Worm (Caenorhabditis elegans) whole organism, dauer: ENCODE data around the gene K09B3.1.

Source experiments
- unc-62 ChIP-seq: sonication (generic microtip); optimal IDR thresholded peaks from 2 replicates; lab custom pipeline; 2017; ENCODE audit warnings: missing biosample characterization, missing genetic modification reagents, missing genetic modification characterization

The K09B3.1 gene

DNA sequence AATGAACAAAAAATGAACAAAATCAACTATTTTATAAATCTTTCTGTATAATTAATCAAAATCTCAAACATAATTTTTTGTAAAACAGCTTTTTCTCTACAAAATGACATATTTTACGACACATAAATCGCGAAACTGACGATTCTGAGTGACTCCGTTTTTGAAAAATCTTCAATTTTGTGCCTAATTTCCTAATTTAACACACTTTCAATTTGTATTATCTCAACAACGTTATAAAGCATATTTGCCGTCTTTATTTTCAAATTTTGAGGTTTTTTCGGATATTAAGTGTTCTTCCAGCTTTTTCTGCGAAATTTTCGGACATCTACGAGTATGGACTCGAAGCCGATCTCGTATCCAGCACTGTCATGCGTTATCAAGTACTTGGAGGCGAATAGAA lies 10.7 kb downstream of the K09B3.1 start, which contains the start of gene fbxc-47:
TSS of gene fbxc-47 (plus strand) at position 301 of the 400 bp plus-strand sequence.
- TF ChIP-seq unc-62 (GFP tag; lab: Kevin White, UChicago): no peak

DNA sequence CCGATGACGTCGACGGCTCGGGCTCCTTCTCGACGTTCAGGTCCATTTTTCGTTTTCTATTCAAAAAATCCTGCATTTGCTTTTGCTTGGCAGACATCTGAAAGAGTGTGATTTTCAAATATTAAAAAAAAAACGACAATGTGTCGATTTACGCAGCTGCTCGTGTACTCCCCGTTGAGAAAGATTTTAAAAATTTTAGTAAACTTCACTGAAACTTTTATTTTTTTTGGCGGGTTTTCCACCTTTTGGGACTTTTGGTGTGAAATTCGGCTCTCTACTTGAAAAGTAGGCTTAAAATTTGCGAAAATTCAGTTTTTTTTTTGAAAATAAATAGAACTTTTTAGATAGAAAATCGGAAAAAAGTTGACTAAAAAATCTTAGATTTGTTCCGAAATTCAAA lies 12.6 kb downstream of the K09B3.1 start, which contains the start of gene M02B7.7:
TSS of gene M02B7.7 (minus strand) at position 101 of the 400 bp plus-strand sequence.
- TF ChIP-seq unc-62 (GFP tag; lab: Kevin White, UChicago): no peak

DNA sequence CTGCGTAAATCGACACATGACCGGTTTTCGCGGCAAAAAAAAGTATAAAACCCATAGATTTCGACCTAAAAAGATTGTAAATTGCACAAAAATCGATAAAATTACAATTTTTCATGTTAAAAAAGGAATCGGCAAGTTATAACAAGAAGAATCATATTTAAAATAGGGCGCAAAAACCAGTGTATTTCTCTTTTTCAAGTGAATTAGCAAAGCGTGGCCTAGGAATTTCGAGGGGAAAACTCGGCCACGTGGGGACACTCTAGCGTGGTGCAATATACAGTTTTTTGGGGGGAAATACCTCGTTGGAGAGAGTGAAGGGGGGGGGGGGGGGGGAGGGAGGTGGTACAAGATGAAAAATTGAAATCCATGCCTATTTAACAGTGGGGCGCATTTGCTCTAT lies 13.0 kb downstream of the K09B3.1 start:
- TF ChIP-seq unc-62 (GFP tag; lab: Kevin White, UChicago): no peak

DNA sequence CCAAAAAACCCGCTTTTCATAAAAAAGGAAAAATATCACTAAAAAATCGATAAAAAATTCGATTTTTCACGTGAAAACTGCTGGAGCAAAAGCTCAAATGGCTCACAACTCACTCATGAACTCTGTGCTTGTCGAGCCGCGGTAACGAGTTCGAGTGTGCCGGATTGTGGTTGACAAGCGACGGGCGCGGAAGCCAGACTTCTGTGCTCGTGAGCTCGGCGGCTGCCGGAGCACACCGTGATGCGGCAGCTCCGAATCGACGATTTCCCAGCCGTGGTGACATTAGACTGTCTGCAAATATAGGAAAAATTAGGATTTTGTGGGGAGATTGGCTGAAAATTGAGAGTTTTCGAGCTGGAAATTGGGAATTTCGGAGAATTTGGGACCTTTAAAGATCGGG lies 18.3 kb downstream of the K09B3.1 start:
- no peak for TF ChIP-seq unc-62 (GFP tag; lab: Kevin White, UChicago)

DNA sequence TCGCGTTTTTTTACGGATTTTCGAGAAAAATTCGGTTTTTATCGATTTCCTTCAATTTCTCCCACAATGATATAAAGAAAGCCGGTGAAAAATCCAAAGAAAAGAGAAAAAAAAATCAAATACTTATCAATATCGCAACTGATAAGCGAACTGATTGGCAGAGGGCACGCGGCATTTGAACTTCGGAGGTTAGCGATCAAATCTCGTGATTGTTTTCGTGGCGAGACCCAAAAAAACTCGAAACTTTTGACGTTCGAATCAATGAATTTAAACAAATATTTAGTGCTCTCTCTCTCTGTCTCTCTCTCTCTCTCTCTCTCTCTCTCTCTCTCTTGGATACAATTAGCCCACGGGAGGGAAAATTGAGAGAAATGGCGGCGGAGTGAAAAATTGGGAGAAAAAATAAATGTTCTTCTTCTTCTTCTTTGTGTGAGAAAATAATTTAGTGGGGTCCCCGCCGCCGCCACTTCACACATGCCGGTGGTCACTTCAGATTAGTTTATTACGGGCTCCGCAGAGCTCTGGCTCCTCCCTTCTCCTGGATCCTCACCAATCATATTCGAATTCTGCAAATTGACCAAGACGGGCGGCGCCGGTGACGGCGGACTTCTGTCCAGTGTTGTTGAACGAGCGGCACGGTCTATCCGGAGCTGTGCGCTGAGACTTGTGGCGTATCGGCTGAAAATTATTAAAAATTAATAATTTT lies 20.2 kb downstream of the K09B3.1 start:
- TF ChIP-seq unc-62 (GFP tag; lab: Kevin White, UChicago): no peak

DNA sequence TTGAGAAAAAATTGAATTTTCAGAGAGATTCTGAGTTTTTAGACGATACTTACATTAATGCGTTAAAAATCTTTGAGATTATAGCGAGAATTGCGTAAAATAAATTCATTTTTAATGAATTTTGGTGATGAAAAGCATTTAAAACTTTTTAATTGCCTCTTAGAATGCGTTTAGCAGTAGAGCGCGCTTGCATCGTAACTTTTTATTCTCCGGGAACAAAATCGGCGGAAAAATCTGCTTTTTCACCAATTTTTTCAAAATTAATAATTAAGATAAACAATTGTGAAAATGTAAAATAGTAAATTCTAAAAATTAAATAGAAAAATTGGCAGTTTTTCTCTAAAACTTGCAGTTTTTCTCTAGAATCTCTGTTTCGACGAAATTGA lies 20.7 kb downstream of the K09B3.1 start:
- no peak for TF ChIP-seq unc-62 (GFP tag; lab: Kevin White, UChicago)

DNA sequence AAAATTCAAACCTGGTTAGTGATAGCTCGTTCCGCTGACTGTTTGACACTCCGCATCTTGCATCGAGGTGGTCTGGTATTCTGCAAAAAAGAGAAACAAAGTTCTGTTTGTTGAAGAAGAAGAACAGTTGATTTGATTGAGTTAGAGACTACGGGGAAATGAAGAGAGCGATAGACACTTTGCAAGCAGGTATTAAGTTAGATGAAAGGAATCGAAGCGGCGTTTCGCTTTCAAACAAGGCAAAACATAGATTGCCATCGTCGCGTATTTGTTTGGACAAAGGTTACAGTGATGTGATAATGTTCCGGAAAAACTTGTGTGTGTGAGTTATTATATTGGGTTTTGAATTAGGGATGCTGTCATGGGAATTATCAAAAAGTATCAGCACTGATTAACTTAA lies 22.7 kb downstream of the K09B3.1 start:
- TF ChIP-seq unc-62 (GFP tag; lab: Kevin White, UChicago): no peak

DNA sequence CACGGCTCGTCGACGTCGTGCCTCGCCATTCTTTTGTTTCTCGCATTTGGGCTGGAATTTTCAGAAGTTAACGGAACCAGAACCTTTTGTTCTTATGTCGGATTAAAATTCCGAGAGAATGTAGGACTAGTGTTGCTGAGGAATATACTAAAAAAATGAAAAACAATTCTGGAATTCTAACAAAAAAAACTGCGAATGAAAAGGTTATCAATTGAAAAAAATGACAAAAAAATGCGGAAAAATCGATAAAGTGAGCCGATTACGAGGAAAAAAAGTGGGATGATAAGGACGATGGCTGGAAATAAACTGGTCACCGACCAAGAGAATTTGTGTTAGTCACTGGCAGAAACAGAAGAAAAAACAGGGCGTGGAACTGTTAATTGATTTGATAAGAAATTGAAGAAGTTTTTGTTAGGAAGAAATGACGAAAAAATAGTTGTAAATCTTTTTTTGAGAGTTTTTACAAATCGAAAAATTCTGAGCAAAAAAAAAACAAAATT lies 24.8 kb downstream of the K09B3.1 start, which contains the start of gene bris-1:
TSS of gene bris-1 (minus strand) at position 51 of the 500 bp plus-strand sequence.
- TF ChIP-seq unc-62 (GFP tag; lab: Kevin White, UChicago): no peak

DNA sequence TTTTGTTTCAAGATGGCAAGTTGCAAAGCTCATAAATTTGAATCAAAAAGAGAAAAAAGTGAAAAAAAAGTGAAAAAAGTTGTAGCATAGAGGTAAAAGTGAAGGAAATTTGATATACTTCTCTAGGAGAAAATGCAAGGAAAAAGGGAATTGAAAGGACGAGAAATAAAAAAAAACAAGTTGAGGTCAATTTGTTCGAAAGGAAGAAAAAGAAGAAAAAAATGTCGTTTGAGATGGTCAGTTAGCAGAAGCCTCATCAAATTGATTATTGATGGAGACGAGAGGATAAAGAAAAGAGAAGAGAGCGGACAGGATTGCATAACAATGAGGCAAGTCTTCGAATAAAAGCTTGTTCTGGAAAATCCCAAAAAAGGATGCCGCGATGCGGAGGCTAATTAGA lies 25.6 kb downstream of the K09B3.1 start:
- no peak for TF ChIP-seq unc-62 (GFP tag; lab: Kevin White, UChicago)

DNA sequence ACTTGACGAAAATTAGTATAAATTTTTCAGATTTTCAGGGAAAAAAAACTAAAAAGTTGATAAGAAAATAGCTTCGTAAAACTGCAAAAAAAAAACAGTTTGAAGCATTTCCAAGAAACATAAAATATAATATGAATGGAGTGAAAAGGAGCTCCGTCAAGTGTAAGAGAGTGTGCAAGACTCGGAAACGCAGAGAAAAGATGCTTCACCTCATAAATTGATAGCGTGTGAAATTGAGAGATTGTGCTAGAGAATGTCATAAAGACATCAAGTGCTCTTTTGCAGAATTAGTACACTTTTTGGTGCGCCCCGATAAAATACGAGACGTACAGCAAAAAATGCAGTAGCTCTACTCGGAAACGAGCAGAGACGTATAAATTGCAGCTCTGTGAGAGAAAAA lies 27.0 kb downstream of the K09B3.1 start:
- no peak for TF ChIP-seq unc-62 (GFP tag; lab: Kevin White, UChicago)

DNA sequence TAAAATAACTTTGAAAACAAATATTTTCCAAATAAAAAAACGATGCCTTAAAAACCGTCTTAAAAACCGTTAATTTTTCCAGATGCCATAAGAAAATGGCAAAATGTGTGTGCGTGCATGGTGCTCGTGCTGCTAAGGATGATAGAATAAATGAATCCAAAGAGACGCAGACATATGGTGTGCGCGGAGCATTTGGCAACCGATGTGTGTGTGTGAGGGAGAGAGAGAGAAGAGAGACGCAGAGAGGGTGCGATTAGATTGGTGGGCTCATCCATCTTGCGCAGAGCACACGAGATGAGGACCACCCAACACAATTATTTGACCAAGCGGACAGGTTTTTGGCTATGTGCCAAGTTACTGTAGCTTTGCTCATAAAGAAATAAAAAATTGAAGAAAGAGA lies 30.2 kb downstream of the K09B3.1 start:
- TF ChIP-seq unc-62 (GFP tag; lab: Kevin White, UChicago): no peak

DNA sequence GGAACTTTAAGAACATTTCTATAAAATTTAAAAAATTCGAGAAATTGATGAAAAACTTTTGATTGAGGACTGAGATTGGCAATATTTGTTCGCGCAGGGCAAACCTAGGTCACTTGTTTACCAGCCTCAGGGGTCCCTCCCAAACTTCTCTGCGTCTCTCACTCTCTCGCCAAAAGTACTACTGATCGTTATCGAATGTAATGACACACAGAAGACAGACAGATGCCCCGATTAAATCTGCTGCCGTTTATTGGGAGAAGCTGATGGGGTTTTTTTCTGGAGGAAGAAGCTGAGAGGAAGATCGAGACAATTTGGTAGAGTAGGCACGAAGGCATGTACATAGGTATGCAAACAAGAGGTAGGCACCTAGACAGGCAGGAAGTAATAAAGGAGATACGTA lies 30.9 kb downstream of the K09B3.1 start:
- TF ChIP-seq unc-62 (GFP tag; lab: Kevin White, UChicago): no peak

DNA sequence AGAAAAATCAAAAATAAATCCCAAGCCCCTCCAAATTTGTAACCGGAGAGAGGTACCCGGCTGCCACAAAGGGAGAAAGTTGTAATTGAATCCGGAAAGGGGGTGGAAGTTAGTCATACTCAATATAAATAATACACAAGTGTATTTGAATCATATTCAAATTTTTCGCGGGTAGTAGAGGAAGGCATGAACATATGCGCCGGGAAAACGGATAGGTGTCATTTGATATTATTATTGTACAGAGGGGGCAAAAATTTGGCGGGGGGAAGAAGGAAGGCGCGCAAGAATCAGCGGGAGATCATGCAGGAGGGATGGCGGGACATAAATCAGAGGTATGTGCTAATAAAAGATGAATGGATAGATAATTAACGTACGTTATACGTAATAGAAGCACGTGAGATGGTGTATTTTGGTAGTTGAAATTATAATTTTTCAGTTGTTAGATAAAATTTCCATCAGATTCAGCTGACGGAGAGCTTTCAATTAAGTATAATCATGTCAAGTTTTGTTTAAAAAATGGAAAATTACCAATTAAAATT lies 32.1 kb downstream of the K09B3.1 start, which contains the start of gene F28F9.3:
TSS of gene F28F9.3 (plus strand) at position 301 of the 539 bp plus-strand sequence.
- no peak for TF ChIP-seq unc-62 (GFP tag; lab: Kevin White, UChicago)

DNA sequence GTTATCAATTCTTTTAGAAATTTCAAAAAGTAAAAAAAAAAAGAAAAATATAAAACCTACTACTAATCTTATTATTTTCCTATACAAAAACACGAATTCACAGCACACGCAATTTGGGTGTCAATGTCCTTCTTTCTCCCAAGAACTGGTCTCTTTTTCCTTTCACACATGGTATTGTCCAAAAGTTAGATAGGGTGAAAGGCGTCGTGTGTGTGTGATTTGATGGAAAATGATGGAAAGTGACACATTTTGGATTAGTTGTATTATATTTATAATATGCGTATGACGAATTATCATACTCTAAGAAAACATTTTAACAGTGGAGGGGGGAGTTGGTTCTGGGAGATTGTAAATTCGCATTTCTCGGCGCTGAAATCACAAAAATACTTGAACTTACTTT lies 33.2 kb downstream of the K09B3.1 start:
- no peak for TF ChIP-seq unc-62 (GFP tag; lab: Kevin White, UChicago)

DNA sequence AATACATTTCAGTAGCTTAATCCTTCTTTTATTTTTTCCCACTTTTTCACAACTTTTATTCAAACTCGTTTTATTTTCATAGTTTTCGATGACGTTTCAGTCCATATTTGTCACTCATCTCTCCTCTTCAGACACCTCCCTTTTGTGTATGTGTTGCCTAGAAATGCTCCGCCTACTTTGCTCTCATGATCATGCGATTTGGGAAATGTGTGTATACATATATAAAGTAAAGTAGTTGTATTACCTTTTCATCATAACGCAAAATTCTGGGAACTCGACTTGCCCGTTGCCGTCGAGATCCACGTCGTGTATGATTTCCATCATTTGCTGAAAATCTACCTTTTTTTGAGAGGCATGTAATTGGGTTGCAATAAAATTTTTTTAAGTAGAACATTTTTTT lies 37.5 kb downstream of the K09B3.1 start:
- no peak for TF ChIP-seq unc-62 (GFP tag; lab: Kevin White, UChicago)

DNA sequence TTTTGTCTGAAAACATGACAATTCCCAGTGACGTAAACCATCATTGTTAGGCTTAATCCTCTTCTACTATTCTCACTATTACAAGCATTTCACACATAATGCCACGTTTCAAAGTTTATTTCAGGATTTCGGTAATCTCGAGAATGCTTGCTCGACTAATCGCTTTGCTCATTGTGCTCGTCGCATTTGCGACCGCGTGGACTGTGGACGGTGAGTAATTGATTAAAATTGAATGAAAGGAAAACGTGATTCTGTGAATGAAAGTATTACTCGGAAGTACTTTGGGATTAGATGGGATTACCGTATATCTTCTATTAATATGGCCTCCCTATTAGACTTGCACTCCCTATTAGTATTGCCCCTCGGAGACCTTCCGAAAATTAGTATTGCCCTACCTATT lies 39.2 kb downstream of the K09B3.1 start:
- no peak for TF ChIP-seq unc-62 (GFP tag; lab: Kevin White, UChicago)

DNA sequence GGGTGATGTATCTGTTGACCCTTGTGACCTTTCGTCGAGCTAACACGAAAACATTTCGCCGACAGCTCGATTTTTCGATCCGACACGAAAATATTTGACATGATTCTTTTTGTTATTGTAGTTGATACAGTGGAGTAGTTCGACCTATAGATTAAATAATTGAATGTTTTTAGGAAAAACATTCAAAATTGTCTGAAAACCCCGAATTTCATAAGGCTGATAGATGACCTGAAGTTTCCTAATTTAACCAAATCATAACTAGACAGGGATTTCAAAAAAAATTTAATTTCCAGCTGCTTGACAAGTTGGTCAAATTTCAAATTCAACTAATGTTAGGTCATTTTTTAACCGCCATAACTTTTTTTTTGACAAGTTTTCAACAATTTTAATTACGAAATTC lies 40.5 kb downstream of the K09B3.1 start, which contains the start of gene cal-3:
TSS of gene cal-3 (minus strand) at position 101 of the 400 bp plus-strand sequence.
- TF ChIP-seq unc-62 (GFP tag; lab: Kevin White, UChicago): no peak
